Worm (Caenorhabditis elegans) whole organism, L1 larva: ENCODE data around the gene let-268.

Experiments used
- alr-1 ChIP-seq: fragments of 200-800 bp; sonication (Bioruptor generic); optimal IDR thresholded peaks from 2 replicates; lab custom pipeline; 2018; ENCODE audit warnings: borderline replicate concordance, mild to moderate bottlenecking, missing genetic modification characterization, missing compliant biosample characterization
- aly-2 ChIP-seq: fragments of 150-350 bp; optimal IDR thresholded peaks from 2 replicates; lab custom pipeline; 2014; ENCODE audit warnings: missing biosample characterization, missing genetic modification characterization
- blmp-1 ChIP-seq: fragments of 150-350 bp; optimal IDR thresholded peaks from 2 replicates; lab custom pipeline; 2014; ENCODE audit warnings: missing biosample characterization, missing genetic modification characterization
- ceh-82 ChIP-seq, 3 experiments: fragments of 150-350 bp in 1 of 3; sonication (generic microtip) in 2 of 3; optimal IDR thresholded peaks; 2 replicates each; lab custom pipeline; 2014 to 2017; ENCODE audit warnings: missing biosample characterization in 3 of 3, missing genetic modification characterization in 3 of 3
- ceh-88 ChIP-seq: fragments of 200-800 bp; sonication (Bioruptor generic); IDR thresholded peaks from 2 replicates; pipeline ENCODE4 v1.3.6; 2022; ENCODE audit warnings: missing genetic modification characterization, missing compliant biosample characterization
- ceh-90 ChIP-seq: sonication (generic microtip); optimal IDR thresholded peaks from 2 replicates; lab custom pipeline; 2016; ENCODE audit warnings: missing genetic modification characterization, missing compliant biosample characterization
- dsc-1 ChIP-seq: sonication (generic microtip); optimal IDR thresholded peaks from 2 replicates; lab custom pipeline; 2016; ENCODE audit warnings: mild to moderate bottlenecking, missing genetic modification characterization, missing compliant biosample characterization
- efl-1 ChIP-seq, 4 experiments: fragments of 150-350 bp; optimal IDR thresholded peaks in 3 of 4; peaks in 1 of 4; 1 replicate in 1 of 4; 2 replicates in 3 of 4; lab custom pipeline; 2014; ENCODE audit warnings: missing biosample characterization in 2 of 4, missing genetic modification characterization in 2 of 4, missing genetic modification reagents in 2 of 4
- efl-3 ChIP-seq: fragments of 200-800 bp; sonication (Bioruptor generic); optimal IDR thresholded peaks from 2 replicates; lab custom pipeline; 2018; ENCODE audit warnings: mild to moderate bottlenecking, missing genetic modification characterization, missing compliant biosample characterization
- egl-27 ChIP-seq, 2 experiments: fragments of 150-350 bp in 1 of 2; sonication (generic microtip); optimal IDR thresholded peaks; 3 replicates each; lab custom pipeline; 2017 to 2018; ENCODE audit warnings: missing biosample characterization in 2 of 2, missing genetic modification characterization in 2 of 2, missing genetic modification reagents in 2 of 2
- elt-3 ChIP-seq, 6 experiments: fragments of 150-350 bp in 1 of 6; sonication (generic microtip); optimal IDR thresholded peaks; 2 replicates each; lab custom pipeline; 2017 to 2018; ENCODE audit warnings: missing biosample characterization in 6 of 6, missing genetic modification characterization in 6 of 6, inconsistent platforms in 1 of 6
- fkh-10 ChIP-seq: sonication (generic microtip); optimal IDR thresholded peaks from 2 replicates; lab custom pipeline; 2017; ENCODE audit warnings: missing biosample characterization, missing genetic modification reagents, missing genetic modification characterization
- fkh-4 ChIP-seq: sonication (generic microtip); optimal IDR thresholded peaks from 2 replicates; lab custom pipeline; 2016; ENCODE audit warnings: missing compliant biosample characterization, missing genetic modification characterization, borderline replicate concordance
- fkh-8 ChIP-seq: sonication (generic microtip); optimal IDR thresholded peaks from 2 replicates; lab custom pipeline; 2016; ENCODE audit warnings: mild to moderate bottlenecking, missing genetic modification characterization, missing compliant biosample characterization
- grh-1 ChIP-seq: fragments of 200-800 bp; sonication (Bioruptor generic); IDR thresholded peaks from 2 replicates; pipeline ENCODE4 v1.3.6; 2022; ENCODE audit warnings: missing genetic modification reagents, missing genetic modification characterization, missing compliant biosample characterization
- hlh-17 ChIP-seq: fragments of 200-800 bp; sonication (Bioruptor generic); optimal IDR thresholded peaks from 2 replicates; lab custom pipeline; 2018; ENCODE audit warnings: missing genetic modification characterization, mild to moderate bottlenecking, missing compliant biosample characterization, moderate library complexity, borderline replicate concordance
- hlh-4 ChIP-seq: sonication (generic microtip); optimal IDR thresholded peaks from 2 replicates; lab custom pipeline; 2016; ENCODE audit warnings: mild to moderate bottlenecking, missing genetic modification characterization, missing compliant biosample characterization
- hpl-2 ChIP-seq: fragments of 150-350 bp; optimal IDR thresholded peaks from 2 replicates; lab custom pipeline; 2014; ENCODE audit warnings: missing biosample characterization, missing genetic modification reagents, missing genetic modification characterization
- isw-1 ChIP-seq: fragments of 200-800 bp; sonication (Bioruptor generic); IDR thresholded peaks from 2 replicates; pipeline ENCODE4 v1.3.6; 2022; ENCODE audit warnings: missing genetic modification characterization, missing compliant biosample characterization
- lin-14 ChIP-seq: fragments of 200-800 bp; sonication (Bioruptor generic); optimal IDR thresholded peaks from 2 replicates; lab custom pipeline; 2018; ENCODE audit warnings: mild to moderate bottlenecking, missing genetic modification characterization, moderate library complexity, missing compliant biosample characterization
- lin-35 ChIP-seq, 2 experiments: fragments of 150-350 bp; optimal IDR thresholded peaks; 2 replicates each; lab custom pipeline; 2014; ENCODE audit warnings: missing biosample characterization in 2 of 2, missing genetic modification characterization in 2 of 2, missing genetic modification reagents in 2 of 2
- lin-39 ChIP-seq: fragments of 150-350 bp; optimal IDR thresholded peaks from 2 replicates; lab custom pipeline; 2014; ENCODE audit warnings: missing biosample characterization, missing genetic modification reagents, missing genetic modification characterization
- lir-3 ChIP-seq: sonication (generic microtip); optimal IDR thresholded peaks from 2 replicates; lab custom pipeline; 2016; ENCODE audit warnings: mild to moderate bottlenecking, missing genetic modification characterization, moderate library complexity, missing compliant biosample characterization; ENCODE audit not compliant: poor library complexity
- lsy-2 ChIP-seq, 2 experiments: fragments of 150-350 bp; optimal IDR thresholded peaks; 2 replicates each; lab custom pipeline; 2014; ENCODE audit warnings: missing biosample characterization in 2 of 2, missing genetic modification characterization in 2 of 2
- mdl-1 ChIP-seq, 2 experiments: fragments of 150-350 bp; optimal IDR thresholded peaks; 2 replicates each; lab custom pipeline; 2014 to 2017; ENCODE audit warnings: missing biosample characterization in 2 of 2, missing genetic modification characterization in 2 of 2, inconsistent platforms in 1 of 2
- nhr-11 ChIP-seq: fragments of 150-350 bp; optimal IDR thresholded peaks from 2 replicates; lab custom pipeline; 2014; ENCODE audit warnings: missing biosample characterization, missing genetic modification characterization
- nhr-19 ChIP-seq: fragments of 200-800 bp; sonication (Bioruptor generic); conservative IDR thresholded peaks from 2 replicates; pipeline ENCODE4 v1.3.6; 2022; ENCODE audit warnings: missing genetic modification characterization, missing compliant biosample characterization
- nhr-20 ChIP-seq: sonication (generic microtip); optimal IDR thresholded peaks from 2 replicates; lab custom pipeline; 2016; ENCODE audit warnings: mild to moderate bottlenecking, missing genetic modification characterization, missing compliant biosample characterization
- nhr-237 ChIP-seq: fragments of 150-350 bp; optimal IDR thresholded peaks from 2 replicates; lab custom pipeline; 2014; ENCODE audit warnings: missing biosample characterization, missing genetic modification characterization
- nhr-28 ChIP-seq: fragments of 150-350 bp; optimal IDR thresholded peaks from 2 replicates; lab custom pipeline; 2014; ENCODE audit warnings: missing biosample characterization, missing genetic modification characterization
- nhr-47 ChIP-seq: sonication (generic microtip); optimal IDR thresholded peaks from 2 replicates; lab custom pipeline; 2016; ENCODE audit warnings: mild to moderate bottlenecking, missing genetic modification characterization, moderate library complexity, missing compliant biosample characterization
- pag-3 ChIP-seq: sonication (generic microtip); optimal IDR thresholded peaks from 2 replicates; lab custom pipeline; 2017; ENCODE audit warnings: missing genetic modification characterization, mild to moderate bottlenecking, missing compliant biosample characterization, antibody characterized with exemption, borderline replicate concordance; ENCODE audit not compliant: insufficient read depth
- pax-3 ChIP-seq: fragments of 200-800 bp; sonication (Bioruptor generic); optimal IDR thresholded peaks from 2 replicates; lab custom pipeline; 2018; ENCODE audit warnings: mild to moderate bottlenecking, missing genetic modification characterization, moderate library complexity, missing compliant biosample characterization
- rnt-1 ChIP-seq: sonication (generic microtip); optimal IDR thresholded peaks from 2 replicates; lab custom pipeline; 2016; ENCODE audit warnings: mild to moderate bottlenecking, missing genetic modification characterization, moderate library complexity, missing compliant biosample characterization
- skn-1 ChIP-seq: fragments of 150-350 bp; optimal IDR thresholded peaks from 2 replicates; lab custom pipeline; 2014; ENCODE audit warnings: missing biosample characterization, missing genetic modification characterization
- snpc-4 ChIP-seq: fragments of 150-350 bp; optimal IDR thresholded peaks from 2 replicates; lab custom pipeline; 2014; ENCODE audit warnings: missing biosample characterization, missing genetic modification characterization
- snu-23 ChIP-seq: sonication (generic microtip); optimal IDR thresholded peaks from 2 replicates; lab custom pipeline; 2016; ENCODE audit warnings: missing genetic modification characterization, missing compliant biosample characterization
- sox-4 ChIP-seq: sonication (generic microtip); optimal IDR thresholded peaks from 2 replicates; lab custom pipeline; 2016; ENCODE audit warnings: missing genetic modification characterization, missing compliant biosample characterization
- sup-37 ChIP-seq: fragments of 200-800 bp; sonication (Bioruptor generic); optimal IDR thresholded peaks from 2 replicates; lab custom pipeline; 2018; ENCODE audit warnings: mild to moderate bottlenecking, missing genetic modification characterization, missing compliant biosample characterization
- swsn-7 ChIP-seq: sonication (generic microtip); optimal IDR thresholded peaks from 2 replicates; lab custom pipeline; 2016; ENCODE audit warnings: missing genetic modification characterization, missing compliant biosample characterization
- tbx-2 ChIP-seq: sonication (generic microtip); optimal IDR thresholded peaks from 2 replicates; lab custom pipeline; 2016; ENCODE audit warnings: missing genetic modification characterization, missing compliant biosample characterization
- unc-86 ChIP-seq: sonication (generic microtip); optimal IDR thresholded peaks from 2 replicates; lab custom pipeline; 2016; ENCODE audit warnings: missing genetic modification characterization, missing compliant biosample characterization
- unc-98 ChIP-seq: fragments of 200-800 bp; sonication (Bioruptor generic); IDR thresholded peaks from 2 replicates; pipeline ENCODE4 v1.3.6; 2022; ENCODE audit warnings: missing genetic modification characterization, missing compliant biosample characterization
- vab-15 ChIP-seq: sonication (generic microtip); optimal IDR thresholded peaks from 2 replicates; lab custom pipeline; 2017; ENCODE audit warnings: missing genotype, mild to moderate bottlenecking, missing genetic modification characterization, missing compliant biosample characterization
- ztf-11 ChIP-seq, 2 experiments: sonication (generic microtip); optimal IDR thresholded peaks; 2 replicates each; lab custom pipeline; 2016 to 2017; ENCODE audit warnings: missing genetic modification characterization in 2 of 2, missing biosample characterization in 1 of 2, missing compliant biosample characterization in 1 of 2

let-268 gene

ce11 chrII:10019669-10020068 lies 20.1 kb downstream of the let-268 start (continued):
- TF ChIP-seq grh-1 (GFP tag; lab: Robert Waterston, UW), result no peak
- TF ChIP-seq unc-98 (GFP tag; lab: Robert Waterston, UW), result no peak
- TF ChIP-seq ceh-88 (GFP tag; lab: Robert Waterston, UW), result no peak
- peak; percentile 29 for TF ChIP-seq skn-1 (tag; lab: Kevin White, UChicago)
- TF ChIP-seq lin-39 (tag; lab: Kevin White, UChicago), result no peak
- no peak for TF ChIP-seq ceh-82 (tag; optimal IDR thresholded peaks at IDR 0.05; lab: Kevin White, UChicago)
- no peak for TF ChIP-seq unc-86 (tag; lab: Kevin White, UChicago)
- no peak for TF ChIP-seq lir-3 (tag; lab: Kevin White, UChicago)
- TF ChIP-seq blmp-1 (tag; lab: Kevin White, UChicago), result peak; percentile 56
- peak; percentile 43 for TF ChIP-seq snu-23 (GFP tag; lab: Kevin White, UChicago)
- no peak for TF ChIP-seq alr-1 (tag; lab: Kevin White, UChicago)
- no peak for TF ChIP-seq ceh-90 (tag; lab: Kevin White, UChicago)
- TF ChIP-seq egl-27 (tag; optimal IDR thresholded peaks at IDR 0.05; lab: Kevin White, UChicago), result no peak
- no peak for TF ChIP-seq hlh-4 (tag; lab: Kevin White, UChicago)
- no peak for TF ChIP-seq isw-1 (GFP tag; lab: Robert Waterston, UW)
- no peak for TF ChIP-seq fkh-10
- no peak for TF ChIP-seq fkh-4 (tag; lab: Kevin White, UChicago)
- TF ChIP-seq rnt-1 (tag; lab: Kevin White, UChicago), result no peak
- TF ChIP-seq elt-3 (tag; optimal IDR thresholded peaks at IDR 0.05; lab: Kevin White, UChicago), result peak in 2 of 6 experiments; percentile 52 to 60
- no peak for TF ChIP-seq ztf-11 (tag; optimal IDR thresholded peaks at IDR 0.05; lab: Kevin White, UChicago)
- no peak for TF ChIP-seq swsn-7 (tag; lab: Kevin White, UChicago)
- TF ChIP-seq hlh-17, result no peak
- no peak for TF ChIP-seq nhr-11 (tag; lab: Kevin White, UChicago)

- TF ChIP-seq hlh-17, result no peak
- TF ChIP-seq fkh-10, result no peak
- no peak for TF ChIP-seq sox-4 (tag; lab: Kevin White, UChicago)
- TF ChIP-seq alr-1 (tag; lab: Kevin White, UChicago), result no peak
- TF ChIP-seq lin-35 (GFP tag; optimal IDR thresholded peaks at IDR 0.05; lab: Kevin White, UChicago), result peak in 1 of 2 experiments; percentile 39
- TF ChIP-seq hpl-2 (GFP tag; lab: Kevin White, UChicago), result no peak
- TF ChIP-seq aly-2 (tag; lab: Kevin White, UChicago), result no peak
- no peak for TF ChIP-seq isw-1 (GFP tag; lab: Robert Waterston, UW)
- TF ChIP-seq lin-14, result no peak
- TF ChIP-seq blmp-1 (tag; lab: Kevin White, UChicago), result peak; percentile 59
- peak; percentile 13 for TF ChIP-seq dsc-1 (tag; lab: Kevin White, UChicago)
- no peak for TF ChIP-seq fkh-8 (tag; lab: Kevin White, UChicago)
Measured at ce11 chrII:10017528-10017927, 22.3 kb downstream of the let-268 start.

- TF ChIP-seq nhr-28 (tag; lab: Kevin White, UChicago) (no peak), efl-3 (no peak), lin-14 (peak; percentile 74), pax-3 (tag; lab: Kevin White, UChicago) (peak; percentile 11), efl-1 (optimal IDR thresholded peaks at IDR 0.05; lab: Kevin White, UChicago) (no peak), efl-1 (GFP tag; optimal IDR thresholded peaks at IDR 0.05 in 1 of 2; lab: Kevin White, UChicago) (peak in 1 of 2 experiments; percentile 84), nhr-20 (tag; lab: Kevin White, UChicago) (peak; percentile 44), tbx-2 (tag; lab: Kevin White, UChicago) (peak; percentile 28), snpc-4 (no peak), nhr-47 (tag; lab: Kevin White, UChicago) (peak; percentile 22), nhr-19 (GFP tag; lab: Robert Waterston, UW) (peak; percentile 7), fkh-8 (tag; lab: Kevin White, UChicago) (peak; percentile 83), lsy-2 (tag; optimal IDR thresholded peaks at IDR 0.05; lab: Kevin White, UChicago) (peak in 1 of 2 experiments; percentile 19), elt-3 (tag; optimal IDR thresholded peaks at IDR 0.05; lab: Kevin White, UChicago) (peak in 1 of 6 experiments; percentile 18), ceh-90 (tag; lab: Kevin White, UChicago) (no peak), sup-37 (GFP tag; lab: Kevin White, UChicago) (no peak), lin-35 (GFP tag; optimal IDR thresholded peaks at IDR 0.05; lab: Kevin White, UChicago) (peak in 1 of 2 experiments; percentile 8), unc-86 (tag; lab: Kevin White, UChicago) (no peak), mdl-1 (tag; optimal IDR thresholded peaks at IDR 0.05; lab: Kevin White, UChicago) (peak in 1 of 2 experiments; percentile 45), lin-39 (tag; lab: Kevin White, UChicago) (no peak), pag-3 (peak; percentile 74), fkh-10 (no peak), dsc-1 (tag; lab: Kevin White, UChicago) (no peak), ceh-82 (tag; optimal IDR thresholded peaks at IDR 0.05; lab: Kevin White, UChicago) (peak in 1 of 3 experiments; percentile 3), alr-1 (tag; lab: Kevin White, UChicago) (no peak), vab-15 (tag; lab: Kevin White, UChicago) (no peak), nhr-237 (tag; lab: Kevin White, UChicago) (no peak)
Measured at ce11 chrII:10016013-10016412, 23.8 kb downstream of the let-268 start, which contains the start of gene lec-2. Gene lec-2 (minus strand): TSS chrII:10016183.
